Worm (Caenorhabditis elegans) whole organism, L4 larva: ENCODE results near the gene tdc-1.
A peak's percentile ranks its signal among the peaks of the same experiment; 100 is the strongest.

Experiments
- F37D6.2 ChIP-seq: sonication (generic microtip); optimal IDR thresholded peaks from 2 replicates; lab custom pipeline; 2016; ENCODE audit warnings: mild to moderate bottlenecking, missing genetic modification characterization, missing compliant biosample characterization
- F44E2.7 ChIP-seq: fragments of 200-800 bp; sonication (Bioruptor generic); IDR thresholded peaks from 2 replicates; pipeline ENCODE4 v2.1.2; 2022; ENCODE audit warnings: missing genetic modification characterization, missing compliant biosample characterization
- F49E8.2 ChIP-seq: sonication (generic microtip); optimal IDR thresholded peaks from 2 replicates; lab custom pipeline; 2016; ENCODE audit warnings: missing compliant biosample characterization, mild to moderate bottlenecking, missing genetic modification characterization, borderline replicate concordance
- Y75B8A.6 ChIP-seq: fragments of 200-800 bp; sonication (Bioruptor generic); IDR thresholded peaks from 2 replicates; pipeline ENCODE4 v1.3.6; 2022; ENCODE audit warnings: missing genetic modification reagents, missing genetic modification characterization, missing compliant biosample characterization
- aha-1 ChIP-seq: fragments of 150-350 bp; peaks from one replicate; lab custom pipeline; 2014; ENCODE audit warnings: missing biosample characterization, missing genetic modification characterization
- ceh-32 ChIP-seq: sonication (generic microtip); optimal IDR thresholded peaks from 2 replicates; lab custom pipeline; 2016; ENCODE audit warnings: mild to moderate bottlenecking, missing genetic modification characterization, missing compliant biosample characterization; ENCODE audit not compliant: poor library complexity
- ceh-82 ChIP-seq: sonication (generic microtip); optimal IDR thresholded peaks from 2 replicates; lab custom pipeline; 2017; ENCODE audit warnings: missing biosample characterization, missing genetic modification characterization
- daf-16 ChIP-seq, 3 experiments: sonication (generic microtip); optimal IDR thresholded peaks; 2 replicates each; lab custom pipeline; 2016 to 2017; ENCODE audit warnings: missing genetic modification characterization in 3 of 3, missing genetic modification reagents in 3 of 3, mild to moderate bottlenecking in 2 of 3, missing compliant biosample characterization in 2 of 3, missing biosample characterization in 1 of 3, moderate library complexity in 1 of 3
- daf-19 ChIP-seq: fragments of 200-800 bp; sonication (Bioruptor generic); conservative IDR thresholded peaks from 2 replicates; pipeline ENCODE4 v1.3.6; 2022; ENCODE audit warnings: missing genetic modification characterization, missing compliant biosample characterization
- dmd-6 ChIP-seq: fragments of 200-800 bp; sonication (Bioruptor generic); IDR thresholded peaks from 2 replicates; pipeline ENCODE4 v1.3.6; 2022; ENCODE audit warnings: missing genetic modification reagents, missing genetic modification characterization, missing compliant biosample characterization
- dve-1 ChIP-seq: sonication (generic microtip); optimal IDR thresholded peaks from 2 replicates; lab custom pipeline; 2017; ENCODE audit warnings: antibody characterized with exemption, mild to moderate bottlenecking, missing genetic modification characterization, missing compliant biosample characterization; ENCODE audit not compliant: insufficient read depth
- egl-43 ChIP-seq: fragments of 200-800 bp; sonication (Bioruptor generic); IDR thresholded peaks from 2 replicates; pipeline ENCODE4 v1.3.6; 2022; ENCODE audit warnings: missing genetic modification reagents, missing genetic modification characterization, missing compliant biosample characterization
- fos-1 ChIP-seq: fragments of 150-350 bp; optimal IDR thresholded peaks from 2 replicates; lab custom pipeline; 2014; ENCODE audit warnings: missing biosample characterization, missing genetic modification characterization
- hlh-11 ChIP-seq: fragments of 200-800 bp; sonication (Bioruptor generic); optimal IDR thresholded peaks from 2 replicates; lab custom pipeline; 2018; ENCODE audit warnings: mild to moderate bottlenecking, missing genetic modification characterization, missing compliant biosample characterization
- hlh-30 ChIP-seq: sonication (generic microtip); optimal IDR thresholded peaks from 2 replicates; lab custom pipeline; 2017; ENCODE audit warnings: antibody characterized with exemption, mild to moderate bottlenecking, missing genetic modification characterization, missing compliant biosample characterization; ENCODE audit not compliant: insufficient read depth
- hmg-1.1 ChIP-seq: fragments of 200-800 bp; sonication (Bioruptor generic); IDR thresholded peaks from 2 replicates; pipeline ENCODE4 v1.3.6; 2022; ENCODE audit warnings: missing genetic modification reagents, missing genetic modification characterization, missing compliant biosample characterization
- lin-38 ChIP-seq: fragments of 200-800 bp; sonication (Bioruptor generic); IDR thresholded peaks from 2 replicates; pipeline ENCODE4 v1.3.6; 2022; ENCODE audit warnings: missing genetic modification reagents, missing genetic modification characterization, missing compliant biosample characterization
- lin-39 ChIP-seq: fragments of 150-350 bp; optimal IDR thresholded peaks from 2 replicates; lab custom pipeline; 2014; ENCODE audit warnings: missing biosample characterization, missing genetic modification reagents, missing genetic modification characterization
- madf-5 ChIP-seq, 2 experiments: fragments of 200-800 bp; sonication (Bioruptor generic); IDR thresholded peaks; 2 replicates each; pipeline ENCODE4 v1.3.6; 2022; ENCODE audit warnings: missing compliant biosample characterization in 2 of 2, missing genetic modification characterization in 2 of 2
- madf-9 ChIP-seq: fragments of 200-800 bp; sonication (Bioruptor generic); conservative IDR thresholded peaks from 2 replicates; pipeline ENCODE4 v1.3.6; 2022; ENCODE audit warnings: missing genetic modification reagents, missing genetic modification characterization, missing compliant biosample characterization
- mdt-29 ChIP-seq: fragments of 200-800 bp; sonication (Bioruptor generic); IDR thresholded peaks from 2 replicates; pipeline ENCODE4 v1.3.6; 2022; ENCODE audit warnings: missing genetic modification reagents, missing genetic modification characterization, missing compliant biosample characterization
- mep-1 ChIP-seq: fragments of 150-350 bp; sonication (generic microtip); optimal IDR thresholded peaks from 3 replicates; lab custom pipeline; 2014; ENCODE audit warnings: missing biosample characterization, missing genetic modification characterization
- mxl-2 ChIP-seq: fragments of 200-800 bp; sonication (Bioruptor generic); conservative IDR thresholded peaks from 2 replicates; pipeline ENCODE4 v1.3.6; 2022; ENCODE audit warnings: missing genetic modification reagents, missing genetic modification characterization, missing compliant biosample characterization
- mxl-3 ChIP-seq: fragments of 200-800 bp; sonication (Bioruptor generic); optimal IDR thresholded peaks from 2 replicates; lab custom pipeline; 2018; ENCODE audit warnings: mild to moderate bottlenecking, missing genetic modification characterization, missing compliant biosample characterization
- nhr-28 ChIP-seq: fragments of 150-350 bp; optimal IDR thresholded peaks from 2 replicates; lab custom pipeline; 2014; ENCODE audit warnings: missing biosample characterization, missing genetic modification characterization
- nhr-41 ChIP-seq: fragments of 200-800 bp; sonication (Bioruptor generic); IDR thresholded peaks from 2 replicates; pipeline ENCODE4 v1.3.6; 2022; ENCODE audit warnings: missing genetic modification reagents, missing genetic modification characterization, missing compliant biosample characterization
- pha-4 ChIP-seq, 2 experiments: fragments of 150-350 bp in 1 of 2; fragments of 200-800 bp in 1 of 2; sonication (Bioruptor generic) in 1 of 2; IDR thresholded peaks in 1 of 2; optimal IDR thresholded peaks in 1 of 2; 2 replicates each; pipeline versions ENCODE4 v1.3.6 to Lab custom; 2014 to 2022; ENCODE audit warnings: missing genetic modification characterization in 2 of 2, missing genetic modification reagents in 2 of 2, missing biosample characterization in 1 of 2, missing compliant biosample characterization in 1 of 2
- php-3 ChIP-seq: fragments of 200-800 bp; sonication (Bioruptor generic); IDR thresholded peaks from 2 replicates; pipeline ENCODE4 v1.3.6; 2022; ENCODE audit warnings: missing genetic modification reagents, missing genetic modification characterization, missing compliant biosample characterization
- rbr-2 ChIP-seq: sonication (generic microtip); optimal IDR thresholded peaks from 2 replicates; lab custom pipeline; 2016; ENCODE audit warnings: missing genotype, missing genetic modification characterization, missing compliant biosample characterization
- sdz-12 ChIP-seq: fragments of 200-800 bp; sonication (Bioruptor generic); optimal IDR thresholded peaks from 2 replicates; lab custom pipeline; 2018; ENCODE audit warnings: mild to moderate bottlenecking, missing genetic modification characterization, missing compliant biosample characterization
- skn-1 ChIP-seq: fragments of 150-350 bp; optimal IDR thresholded peaks from 2 replicates; lab custom pipeline; 2014; ENCODE audit warnings: missing biosample characterization, missing genetic modification characterization
- spr-3 ChIP-seq: fragments of 200-800 bp; sonication (Bioruptor generic); optimal IDR thresholded peaks from 2 replicates; lab custom pipeline; 2018; ENCODE audit warnings: mild to moderate bottlenecking, missing genetic modification characterization, missing compliant biosample characterization
- tra-1 ChIP-seq: fragments of 200-800 bp; sonication (Bioruptor generic); IDR thresholded peaks from 2 replicates; pipeline ENCODE4 v1.3.6; 2022; ENCODE audit warnings: missing genetic modification reagents, missing genetic modification characterization, missing compliant biosample characterization
- unc-130 ChIP-seq: sonication (generic microtip); optimal IDR thresholded peaks from 2 replicates; lab custom pipeline; 2016; ENCODE audit warnings: missing genetic modification reagents, missing genetic modification characterization, missing compliant biosample characterization
- unc-62 ChIP-seq, 3 experiments: fragments of 150-350 bp in 1 of 3; sonication (generic microtip); optimal IDR thresholded peaks in 2 of 3; peaks in 1 of 3; 1 replicate in 1 of 3; 2 replicates in 2 of 3; lab custom pipeline; 2014 to 2017; ENCODE audit warnings: missing biosample characterization in 3 of 3, missing genetic modification characterization in 3 of 3, missing genetic modification reagents in 3 of 3, missing genotype in 1 of 3
- zfp-3 ChIP-seq: fragments of 200-800 bp; sonication (Bioruptor generic); conservative IDR thresholded peaks from 2 replicates; pipeline ENCODE4 v1.3.6; 2022; ENCODE audit warnings: missing genetic modification reagents, missing genetic modification characterization, missing compliant biosample characterization
- zip-2 ChIP-seq: fragments of 150-350 bp; optimal IDR thresholded peaks from 2 replicates; lab custom pipeline; 2014; ENCODE audit warnings: missing biosample characterization, missing genetic modification characterization
- ztf-11 ChIP-seq: fragments of 150-350 bp; optimal IDR thresholded peaks from 2 replicates; lab custom pipeline; 2014; ENCODE audit warnings: missing biosample characterization, missing genetic modification characterization

tdc-1 gene

DNA sequence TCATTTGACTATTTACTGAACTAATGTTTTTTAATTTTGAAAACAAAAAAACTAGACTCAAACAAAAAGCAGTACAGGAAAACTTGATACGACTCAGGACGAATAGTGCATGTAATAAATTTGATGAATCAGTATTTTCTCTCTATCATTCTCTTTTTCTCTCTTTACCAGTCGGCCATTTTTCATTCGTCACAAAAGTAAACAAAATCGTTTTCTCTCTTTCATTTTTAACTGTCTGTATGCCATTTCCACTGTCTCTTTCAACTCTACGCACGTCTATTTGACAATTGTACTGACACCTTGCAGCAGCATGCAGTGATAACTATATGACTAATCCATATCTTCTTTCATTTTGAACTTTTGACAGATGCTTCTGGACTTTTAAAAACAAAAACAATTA lies 21.7 kb upstream of the tdc-1 start, which contains the start of the genes F35C11.2 and F35C11.4 (continued):
- no peak for TF ChIP-seq zfp-3 (GFP tag; lab: Robert Waterston, UW)
- TF ChIP-seq ztf-11 (tag; lab: Kevin White, UChicago) = no peak
- TF ChIP-seq madf-5 (GFP tag; IDR thresholded peaks at IDR 0.05; lab: Robert Waterston, UW) = no peak
- peak; percentile 43; the same call in 1 of the 2 replicates for TF ChIP-seq php-3 (GFP tag; lab: Robert Waterston, UW)
- TF ChIP-seq pha-4 (GFP tag; IDR thresholded peaks at IDR 0.05; lab: Robert Waterston, UW) = no peak
- peak; percentile 25 for TF ChIP-seq pha-4 (tag; optimal IDR thresholded peaks at IDR 0.05; lab: Kevin White, UChicago)
- no peak for TF ChIP-seq fos-1
- peak; percentile 25 for TF ChIP-seq aha-1 (tag; lab: Kevin White, UChicago)
- TF ChIP-seq mdt-29 = no peak
- TF ChIP-seq dve-1 (tag; lab: Kevin White, UChicago) = peak; percentile 79
- no peak for TF ChIP-seq daf-19
- no peak for TF ChIP-seq mxl-2 (GFP tag; lab: Robert Waterston, UW)
- no peak for TF ChIP-seq Y75B8A.6
- no peak for TF ChIP-seq sdz-12

ce11 chrII:8249710-8250109 lies 20.7 kb upstream of the tdc-1 start:
- peak; percentile 28 for TF ChIP-seq dve-1 (tag; lab: Kevin White, UChicago)
- no peak for TF ChIP-seq mep-1 (tag; lab: Kevin White, UChicago)
- TF ChIP-seq daf-16 (GFP tag; optimal IDR thresholded peaks at IDR 0.05; lab: Kevin White, UChicago) = no peak
- TF ChIP-seq daf-16 (tag; optimal IDR thresholded peaks at IDR 0.05; lab: Kevin White, UChicago) = peak; percentile 4

- TF ChIP-seq unc-130 (peak; percentile 46), mep-1 (tag; lab: Kevin White, UChicago) (no peak)
These were observed 17.1 kb upstream of the tdc-1 start, which contains the start of gene F35C11.5 for ce11 chrII:8253160-8253793. Gene F35C11.5, plus strand, starts transcription at chrII:8253743.

- no peak for TF ChIP-seq aha-1 (tag; lab: Kevin White, UChicago)
- no peak for TF ChIP-seq F44E2.7 (GFP tag; lab: Robert Waterston, UW)
- no peak for TF ChIP-seq lin-39 (tag; lab: Kevin White, UChicago)
These were observed 14.4 kb upstream of the tdc-1 start, which contains the start of gene F35C11.7 for ce11 chrII:8256013-8256412. Gene F35C11.7, plus strand, starts transcription at chrII:8256313.

- no peak for TF ChIP-seq spr-3
- no peak for TF ChIP-seq egl-43
- TF ChIP-seq daf-16 (GFP tag; optimal IDR thresholded peaks at IDR 0.05; lab: Kevin White, UChicago) = no peak
- no peak for TF ChIP-seq daf-16 (tag; optimal IDR thresholded peaks at IDR 0.05; lab: Kevin White, UChicago)
- no peak for TF ChIP-seq zip-2 (tag; lab: Kevin White, UChicago)
- no peak for TF ChIP-seq madf-9 (GFP tag; lab: Robert Waterston, UW)
- TF ChIP-seq F49E8.2 (tag; lab: Kevin White, UChicago) = no peak
- no peak for TF ChIP-seq nhr-41 (GFP tag; lab: Robert Waterston, UW)
- TF ChIP-seq lin-38 (GFP tag; lab: Robert Waterston, UW) = no peak
- no peak for TF ChIP-seq ceh-82 (tag; lab: Kevin White, UChicago)
- TF ChIP-seq mdt-29 = no peak
- TF ChIP-seq sdz-12 = no peak
These were observed 11.4 kb upstream of the tdc-1 start, which contains the start of gene F35C11.6 for ce11 chrII:8259038-8259437. Gene F35C11.6, minus strand, starts transcription at chrII:8259138.

- TF ChIP-seq skn-1 (tag; lab: Kevin White, UChicago) (no peak), hmg-1.1 (GFP tag; lab: Robert Waterston, UW) (no peak), unc-62 (GFP tag; optimal IDR thresholded peaks at IDR 0.05 in 1 of 2; lab: Kevin White, UChicago) (peak in 1 of 2 experiments; percentile 7), unc-62 (tag; optimal IDR thresholded peaks at IDR 0.05; lab: Kevin White, UChicago) (no peak), rbr-2 (no peak), hlh-30 (peak; percentile 70), dmd-6 (GFP tag; lab: Robert Waterston, UW) (peak; percentile 48), nhr-28 (peak; percentile 12), F37D6.2 (tag; lab: Kevin White, UChicago) (no peak), mxl-3 (GFP tag; lab: Kevin White, UChicago) (peak; percentile 27), tra-1 (GFP tag; lab: Robert Waterston, UW) (0 out of 2 replicates have a peak, but pooled peaks have one; percentile 15), hlh-11 (peak; percentile 50), ceh-32 (no peak), F44E2.7 (GFP tag; lab: Robert Waterston, UW) (no peak)
These were observed 10.7 kb upstream of the tdc-1 start for ce11 chrII:8259674-8260073.
